Fruit fly (Drosophila melanogaster): ENCODE results near the gene CG4080.

CG4080 gene

DNA sequence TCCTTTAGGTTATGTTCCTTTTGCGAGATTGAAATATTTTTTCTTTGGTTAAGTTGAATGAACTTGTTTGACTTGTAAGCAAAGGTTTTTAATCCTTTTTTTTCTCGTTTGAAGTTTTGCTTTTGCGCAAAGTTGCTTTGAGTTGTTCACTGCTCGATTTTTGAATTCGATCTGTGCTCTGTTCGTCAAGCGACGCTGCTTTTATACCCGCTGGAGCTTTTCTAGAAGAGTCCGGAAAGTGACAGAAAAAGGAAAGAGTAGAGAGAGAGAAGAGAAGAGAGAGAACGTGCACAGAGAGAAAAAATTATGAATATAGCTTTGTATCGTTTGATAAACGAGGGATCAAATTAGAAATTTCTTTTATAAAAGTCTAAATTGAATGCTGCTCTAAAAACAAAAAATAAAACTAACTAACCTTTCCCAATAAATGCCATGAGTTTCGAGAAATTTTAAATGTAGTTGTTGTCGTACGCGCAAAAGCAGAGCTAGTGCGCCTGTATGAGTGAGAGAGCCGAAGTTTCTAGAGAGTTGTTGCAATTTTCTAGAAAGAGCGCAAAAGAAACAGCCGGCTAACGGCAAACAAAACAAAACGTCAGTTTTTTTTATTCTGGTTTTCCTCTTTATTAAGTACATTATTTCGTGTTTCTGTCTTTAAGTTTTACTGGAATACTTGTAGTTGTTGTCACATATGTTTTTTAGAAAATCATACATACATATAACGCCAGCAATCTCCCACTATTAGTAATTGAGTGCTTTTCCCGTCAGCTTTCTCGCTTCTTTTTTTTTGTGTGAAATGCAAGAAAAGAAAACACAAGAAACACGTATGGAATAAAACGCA is 21.6 kb downstream of the CG4080 start, which contains the start of gene Hsp26 (continued):
- TF ChIP-seq Oaz (GFP tag; IDR thresholded peaks at IDR 0.05) (peak; percentile 53; the same call in 1 of the 2 replicates), lilli (GFP tag; optimal IDR thresholded peaks at IDR 0.05) (peak; percentile 89), sisA (GFP tag; IDR thresholded peaks at IDR 0.05) (peak; percentile 74), CTCF (GFP tag; optimal IDR thresholded peaks at IDR 0.05) (peak; percentile 15), CG6689 (GFP tag; IDR thresholded peaks at IDR 0.05) (peak; percentile 83), sim (GFP tag; IDR thresholded peaks at IDR 0.05) (peak; percentile 53; the same call in 1 of the 2 replicates), CG9817 (tag; optimal IDR thresholded peaks at IDR 0.05) (peak; percentile 52), gcm2 (GFP tag; optimal IDR thresholded peaks at IDR 0.05) (peak; percentile 58), CG12299 (tag; optimal IDR thresholded peaks at IDR 0.05) (peak; percentile 63), CG12744 (GFP tag; optimal IDR thresholded peaks at IDR 0.05) (peak; percentile 58), salm (tag; optimal IDR thresholded peaks at IDR 0.05) (peak; percentile 85), prd (optimal IDR thresholded peaks at IDR 0.05) (no peak), prd (GFP tag; IDR thresholded peaks at IDR 0.05) (peak; percentile 79), fru (optimal IDR thresholded peaks at IDR 0.05) (no peak), CG14710 (tag; optimal IDR thresholded peaks at IDR 0.05) (peak; percentile 69), ranshi (GFP tag; IDR thresholded peaks at IDR 0.05) (peak; percentile 80), CG13624 (GFP tag; optimal IDR thresholded peaks at IDR 0.05) (peak; percentile 87), gem (tag; optimal IDR thresholded peaks at IDR 0.05) (peak; percentile 92), aop (GFP tag; IDR thresholded peaks at IDR 0.05) (no peak), Dll (GFP tag; IDR thresholded peaks at IDR 0.05; ENCODE audit: partially characterized antibody) (peak; percentile 30; the same call in 2 of the 4 replicates), CG6272 (GFP tag; IDR thresholded peaks at IDR 0.05) (peak; percentile 55; the same call in 1 of the 2 replicates), lmd (GFP tag; IDR thresholded peaks at IDR 0.05) (peak; percentile 77), jing (GFP tag; optimal IDR thresholded peaks at IDR 0.05) (peak; percentile 57), D19A (tag; optimal IDR thresholded peaks at IDR 0.05) (peak; percentile 77), CG1024 (GFP tag; IDR thresholded peaks at IDR 0.05) (peak; percentile 77), Elba2 (GFP tag; optimal IDR thresholded peaks at IDR 0.05) (no peak), CG7928 (GFP tag; optimal IDR thresholded peaks at IDR 0.05) (peak; percentile 16), so (GFP tag; IDR thresholded peaks at IDR 0.05) (peak; percentile 92), CG17361 (GFP tag; IDR thresholded peaks at IDR 0.05) (peak; percentile 84), CG7372 (GFP tag; IDR thresholded peaks at IDR 0.05) (0 out of 2 replicates have a peak, but pooled peaks have one; percentile 35), HLH3B (GFP tag; IDR thresholded peaks at IDR 0.05) (peak; percentile 89), nerfin-2 (GFP tag; IDR thresholded peaks at IDR 0.05; ENCODE audit: partially characterized antibody) (no peak), Mad (GFP tag; optimal IDR thresholded peaks at IDR 0.05) (peak; percentile 61), CG12155 (GFP tag; optimal IDR thresholded peaks at IDR 0.05) (peak; percentile 83), dati (GFP tag; IDR thresholded peaks at IDR 0.05) (0 out of 2 replicates have a peak, but pooled peaks have one; percentile 19), knrl (GFP tag; IDR thresholded peaks at IDR 0.05; ENCODE audit: partially characterized antibody) (no peak), CG8478 (optimal IDR thresholded peaks at IDR 0.05) (no peak), CG11398 (GFP tag; optimal IDR thresholded peaks at IDR 0.05) (peak; percentile 78), Hmr (GFP tag; optimal IDR thresholded peaks at IDR 0.05) (peak; percentile 86), Hey (tag; optimal IDR thresholded peaks at IDR 0.05) (no peak), Poxn (GFP tag; IDR thresholded peaks at IDR 0.05) (no peak), pnt (GFP tag; optimal IDR thresholded peaks at IDR 0.05) (peak; percentile 85), Sry-δ (GFP tag; optimal IDR thresholded peaks at IDR 0.05) (peak; percentile 24), hbn (GFP tag; IDR thresholded peaks at IDR 0.05; ENCODE audit: partially characterized antibody) (no peak), sima (GFP tag; optimal IDR thresholded peaks at IDR 0.05) (peak; percentile 38), rib (GFP tag; IDR thresholded peaks at IDR 0.05) (peak; percentile 75), CG14050 (GFP tag; IDR thresholded peaks at IDR 0.05) (peak; percentile 86), pfk (GFP tag; optimal IDR thresholded peaks at IDR 0.05) (no peak), vfl (GFP tag; optimal IDR thresholded peaks at IDR 0.05) (peak; percentile 70), CG7271 (tag; optimal IDR thresholded peaks at IDR 0.05) (no peak), insv (GFP tag; optimal IDR thresholded peaks at IDR 0.05) (no peak)

All from whole organism, embryonic.